Worm (Caenorhabditis elegans) whole organism, early embryonic: ENCODE results near the gene Y7A5A.24.

Source experiments
- B0310.2 ChIP-seq: sonication (generic microtip); optimal IDR thresholded peaks from 2 replicates; lab custom pipeline; 2016; ENCODE audit warnings: mild to moderate bottlenecking, missing genetic modification characterization, missing compliant biosample characterization
- aly-1 ChIP-seq: sonication (generic microtip); optimal IDR thresholded peaks from 2 replicates; lab custom pipeline; 2016; ENCODE audit warnings: missing genetic modification characterization, missing compliant biosample characterization
- ama-1 ChIP-seq: fragments of 150-350 bp; optimal IDR thresholded peaks from 2 replicates; lab custom pipeline; 2014

DNA sequence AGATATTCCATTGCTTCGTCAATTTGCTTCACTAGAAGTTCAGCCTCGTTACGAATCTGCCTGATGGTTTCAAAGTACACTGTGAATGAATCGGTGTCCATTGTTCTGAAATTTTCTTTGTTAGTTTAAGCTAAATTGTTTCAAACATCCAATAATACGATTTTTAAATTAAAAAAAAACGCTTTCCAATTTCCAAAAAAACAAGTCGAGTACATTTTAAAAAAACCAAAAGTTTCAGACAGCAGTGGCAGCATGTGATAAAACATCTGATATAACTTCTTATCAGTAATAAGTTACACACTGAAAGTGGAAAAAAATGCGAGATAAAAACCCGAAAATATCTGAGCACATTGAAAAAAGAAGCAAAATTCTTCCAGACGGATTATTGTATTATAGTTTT lies 17.7 kb upstream of the Y7A5A.24 start, which contains the start of gene Y7A5A.6:
- no peak for TF ChIP-seq aly-1 (tag; lab: Kevin White, UChicago)
- TF ChIP-seq ama-1, result no peak
- TF ChIP-seq B0310.2, result no peak
